Fruit fly (Drosophila melanogaster): ENCODE data around the gene CG33689.
A peak's percentile ranks its signal among the peaks of the same experiment; 100 is the strongest.

The CG33689 gene

dm6 chr3L:16203236-16203635 is 3.2 kb downstream of the CG33689 start (continued):
- TF ChIP-seq CG33557 (GFP tag; optimal IDR thresholded peaks at IDR 0.05) (no peak), hbn (GFP tag; IDR thresholded peaks at IDR 0.05; ENCODE audit: partially characterized antibody) (no peak), Dbx (GFP tag; IDR thresholded peaks at IDR 0.05) (peak; percentile 89), CG31441 (GFP tag; IDR thresholded peaks at IDR 0.05) (peak; percentile 53), lilli (GFP tag; optimal IDR thresholded peaks at IDR 0.05) (peak; percentile 86), CG31365 (tag; optimal IDR thresholded peaks at IDR 0.05) (peak; percentile 45), CG6254 (GFP tag; optimal IDR thresholded peaks at IDR 0.05) (peak; percentile 24), ac (GFP tag; optimal IDR thresholded peaks at IDR 0.05) (no peak), CG17328 (GFP tag; IDR thresholded peaks at IDR 0.05) (peak; percentile 79), tup (GFP tag; optimal IDR thresholded peaks at IDR 0.05) (peak; percentile 32), CG11093 (GFP tag; IDR thresholded peaks at IDR 0.05) (peak; percentile 83), Max (GFP tag; optimal IDR thresholded peaks at IDR 0.05) (peak; percentile 63), Fer1 (GFP tag; optimal IDR thresholded peaks at IDR 0.05) (no peak), CG6791 (GFP tag; IDR thresholded peaks at IDR 0.05; ENCODE audit: partially characterized antibody) (no peak), CG8281 (tag; optimal IDR thresholded peaks at IDR 0.05) (peak; percentile 59), psq (GFP tag; optimal IDR thresholded peaks at IDR 0.05) (no peak), CG7987 (GFP tag; optimal IDR thresholded peaks at IDR 0.05) (peak; percentile 25), cad (GFP tag; optimal IDR thresholded peaks at IDR 0.05) (no peak), bbx (GFP tag; IDR thresholded peaks at IDR 0.05; ENCODE audit: partially characterized antibody) (no peak), scrt (GFP tag; optimal IDR thresholded peaks at IDR 0.05) (peak; percentile 72), CHES-1-like (GFP tag; optimal IDR thresholded peaks at IDR 0.05) (peak; percentile 50), CG7963 (GFP tag; IDR thresholded peaks at IDR 0.05; ENCODE audit: partially characterized antibody) (no peak), twi (tag; optimal IDR thresholded peaks at IDR 0.05) (no peak), prd (optimal IDR thresholded peaks at IDR 0.05) (no peak), prd (GFP tag; IDR thresholded peaks at IDR 0.05) (peak; percentile 86), Meics (GFP tag; optimal IDR thresholded peaks at IDR 0.05) (peak; percentile 88), CG11560 (tag; IDR thresholded peaks at IDR 0.05) (peak; percentile 60; the same call in 1 of the 3 replicates), HmgZ (tag; optimal IDR thresholded peaks at IDR 0.05) (peak; percentile 71), Pdp1 (GFP tag; optimal IDR thresholded peaks at IDR 0.05) (peak; percentile 79 to 88), B-H1 (GFP tag; IDR thresholded peaks at IDR 0.05) (peak; percentile 81), CG17385 (GFP tag; optimal IDR thresholded peaks at IDR 0.05) (peak; percentile 76), CG12071 (GFP tag; optimal IDR thresholded peaks at IDR 0.05) (peak; percentile 82), CG10366 (GFP tag; IDR thresholded peaks at IDR 0.05) (peak; percentile 86), Sry-δ (GFP tag; optimal IDR thresholded peaks at IDR 0.05) (peak; percentile 41), Lhr (GFP tag; optimal IDR thresholded peaks at IDR 0.05) (no peak), Bdp1 (GFP tag; optimal IDR thresholded peaks at IDR 0.05) (peak; percentile 30), inv (GFP tag; IDR thresholded peaks at IDR 0.05; ENCODE audit: partially characterized antibody) (no peak), CG14860 (GFP tag; IDR thresholded peaks at IDR 0.05; ENCODE audit: partially characterized antibody) (no peak), Ravus (GFP tag; IDR thresholded peaks at IDR 0.05) (peak; percentile 67), repo (GFP tag; optimal IDR thresholded peaks at IDR 0.05) (peak; percentile 65), CG10654 (GFP tag; optimal IDR thresholded peaks at IDR 0.05) (peak; percentile 66), fd96Cb (tag; optimal IDR thresholded peaks at IDR 0.05) (peak; percentile 68), CG10431 (GFP tag; optimal IDR thresholded peaks at IDR 0.05) (no peak), CG9932 (GFP tag; IDR thresholded peaks at IDR 0.05) (no peak), Lpt (GFP tag; optimal IDR thresholded peaks at IDR 0.05) (no peak), ase (GFP tag; IDR thresholded peaks at IDR 0.05) (peak; percentile 87; the same call in 2 of the 3 replicates), CG7745 (tag; optimal IDR thresholded peaks at IDR 0.05) (no peak), jumu (GFP tag; optimal IDR thresholded peaks at IDR 0.05) (peak; percentile 82), CG11398 (GFP tag; optimal IDR thresholded peaks at IDR 0.05) (peak; percentile 34), CG31224 (GFP tag; IDR thresholded peaks at IDR 0.05) (peak; percentile 75), CG14965 (GFP tag; optimal IDR thresholded peaks at IDR 0.05; ENCODE audit: borderline replicate concordance) (peak; percentile 12)
